Fruit fly (Drosophila melanogaster) whole organism, embryonic: ENCODE measurements around the gene Pink1.

ENCODE experiments used
- ATbp ChIP-seq: fragments of 200-800 bp; sonication (Bioruptor generic); optimal IDR thresholded peaks from 2 replicates; lab custom pipeline; 2017; ENCODE audit warnings: missing biosample characterization, mild to moderate bottlenecking, missing genetic modification characterization, missing genetic modification reagents
- Antp ChIP-seq: fragments of 200-800 bp; sonication (Bioruptor generic); optimal IDR thresholded peaks from 3 replicates; lab custom pipeline; 2016; ENCODE audit warnings: missing biosample characterization, missing genetic modification characterization
- CG10565 ChIP-seq: fragments of 200-800 bp; sonication (Bioruptor generic); optimal IDR thresholded peaks from 3 replicates; lab custom pipeline; 2016; ENCODE audit warnings: missing biosample characterization, mild to moderate bottlenecking, missing genetic modification characterization
- CG14710 ChIP-seq: fragments of 200-800 bp; sonication (Bioruptor generic); optimal IDR thresholded peaks from 3 replicates; lab custom pipeline; 2019; ENCODE audit warnings: missing biosample characterization, mild to moderate bottlenecking, missing genetic modification characterization, moderate library complexity
- CG15514 ChIP-seq: fragments of 200-800 bp; sonication (Bioruptor generic); optimal IDR thresholded peaks from 3 replicates; lab custom pipeline; 2017; ENCODE audit warnings: missing biosample characterization, missing genetic modification characterization, mild to moderate bottlenecking, moderate library complexity, missing genetic modification reagents
- CG15601 ChIP-seq: fragments of 200-800 bp; sonication (Bioruptor generic); optimal IDR thresholded peaks from 3 replicates; lab custom pipeline; 2019; ENCODE audit warnings: missing biosample characterization, mild to moderate bottlenecking, missing genetic modification characterization, moderate library complexity
- CG17186 ChIP-seq: fragments of 200-800 bp; sonication (Bioruptor generic); optimal IDR thresholded peaks from 3 replicates; lab custom pipeline; 2017; ENCODE audit warnings: missing biosample characterization, missing genetic modification reagents, missing genetic modification characterization
- CG17385 ChIP-seq: fragments of 200-800 bp; sonication (Bioruptor generic); optimal IDR thresholded peaks from 3 replicates; lab custom pipeline; 2018; ENCODE audit warnings: missing biosample characterization, mild to moderate bottlenecking, missing genetic modification characterization
- CG17802 ChIP-seq: fragments of 200-800 bp; sonication (Bioruptor generic); optimal IDR thresholded peaks from 2 replicates; lab custom pipeline; 2018; ENCODE audit warnings: missing biosample characterization, mild to moderate bottlenecking, missing genetic modification characterization, moderate library complexity
- CG1832 ChIP-seq: fragments of 200-800 bp; sonication (Bioruptor generic); optimal IDR thresholded peaks from 2 replicates; lab custom pipeline; 2017; ENCODE audit warnings: missing biosample characterization, mild to moderate bottlenecking, missing genetic modification characterization, inconsistent platforms
- CG18619 ChIP-seq: fragments of 200-800 bp; sonication (Bioruptor generic); optimal IDR thresholded peaks from 3 replicates; lab custom pipeline; 2017; ENCODE audit warnings: missing biosample characterization, mild to moderate bottlenecking, missing genetic modification characterization
- CG3163 ChIP-seq: fragments of 200-800 bp; sonication (Bioruptor generic); optimal IDR thresholded peaks from 3 replicates; lab custom pipeline; 2016; ENCODE audit warnings: missing biosample characterization, missing genetic modification characterization
- CG34422 ChIP-seq: fragments of 200-800 bp; sonication (Bioruptor generic); IDR thresholded peaks from 3 replicates; pipeline ENCODE4 v1.3.6; 2022; ENCODE audit warnings: missing biosample characterization, missing genetic modification characterization
- CG5953 ChIP-seq: fragments of 200-800 bp; sonication (Bioruptor generic); IDR thresholded peaks from 2 replicates; pipeline ENCODE4 v1.3.6; 2022; ENCODE audit warnings: missing biosample characterization, missing genetic modification characterization
- D19A ChIP-seq: fragments of 200-800 bp; optimal IDR thresholded peaks from 3 replicates; lab custom pipeline; 2019; ENCODE audit warnings: missing biosample characterization, mild to moderate bottlenecking, missing genetic modification characterization, moderate library complexity
- Doc3 ChIP-seq: fragments of 200-800 bp; sonication (Bioruptor generic); IDR thresholded peaks from 3 replicates; pipeline ENCODE4 v1.3.6; 2022; ENCODE audit warnings: missing biosample characterization, missing genetic modification characterization; ENCODE audit not compliant: partially characterized antibody
- Dp ChIP-seq: fragments of 200-800 bp; sonication (Bioruptor generic); optimal IDR thresholded peaks from 2 replicates; lab custom pipeline; 2018; ENCODE audit warnings: missing biosample characterization, mild to moderate bottlenecking, missing genetic modification characterization, moderate library complexity
- Fer1 ChIP-seq: fragments of 200-800 bp; sonication (Bioruptor generic); optimal IDR thresholded peaks from 2 replicates; lab custom pipeline; 2017; ENCODE audit warnings: missing biosample characterization, mild to moderate bottlenecking, missing genetic modification characterization
- HmgD ChIP-seq: fragments of 200-800 bp; sonication (Bioruptor generic); optimal IDR thresholded peaks from 3 replicates; lab custom pipeline; 2016; ENCODE audit warnings: missing biosample characterization, missing genetic modification characterization
- HmgZ ChIP-seq: fragments of 200-800 bp; sonication (Bioruptor generic); optimal IDR thresholded peaks from 2 replicates; lab custom pipeline; 2018; ENCODE audit warnings: missing biosample characterization, mild to moderate bottlenecking, missing genetic modification characterization
- Hmx ChIP-seq: fragments of 200-800 bp; sonication (Bioruptor generic); optimal IDR thresholded peaks from 2 replicates; lab custom pipeline; 2016; ENCODE audit warnings: missing biosample characterization, missing genetic modification characterization
- Hr3 ChIP-seq: fragments of 200-800 bp; sonication (Bioruptor generic); optimal IDR thresholded peaks from 3 replicates; lab custom pipeline; 2016; ENCODE audit warnings: missing biosample characterization, missing genetic modification characterization
- MBD-R2 ChIP-seq: fragments of 200-800 bp; sonication (Bioruptor generic); IDR thresholded peaks from 2 replicates; pipeline ENCODE4 v1.3.6; 2022; ENCODE audit warnings: missing biosample characterization, missing genetic modification characterization
- Mad ChIP-seq: fragments of 200-800 bp; sonication (Bioruptor generic); optimal IDR thresholded peaks from 2 replicates; lab custom pipeline; 2016; ENCODE audit warnings: missing biosample characterization, missing genetic modification characterization
- Meics ChIP-seq: fragments of 200-800 bp; sonication (Bioruptor generic); optimal IDR thresholded peaks from 2 replicates; lab custom pipeline; 2017; ENCODE audit warnings: missing biosample characterization, mild to moderate bottlenecking, missing genetic modification characterization
- Mes4 ChIP-seq: fragments of 200-800 bp; sonication (Bioruptor generic); optimal IDR thresholded peaks from 2 replicates; lab custom pipeline; 2016; ENCODE audit warnings: missing biosample characterization, missing genetic modification characterization
- NC2α ChIP-seq: fragments of 200-800 bp; sonication (Bioruptor generic); optimal IDR thresholded peaks from 2 replicates; lab custom pipeline; 2016; ENCODE audit warnings: missing biosample characterization, missing genetic modification characterization
- NK7.1 ChIP-seq: fragments of 200-800 bp; sonication (Bioruptor generic); optimal IDR thresholded peaks from 3 replicates; lab custom pipeline; 2016; ENCODE audit warnings: missing biosample characterization, missing genetic modification characterization
- Neu2 ChIP-seq: fragments of 200-800 bp; sonication (Bioruptor generic); optimal IDR thresholded peaks from 3 replicates; lab custom pipeline; 2016; ENCODE audit warnings: missing biosample characterization, missing genetic modification characterization, borderline replicate concordance
- Poxn ChIP-seq: fragments of 200-800 bp; sonication (Bioruptor generic); IDR thresholded peaks from 2 replicates; pipeline ENCODE4 v1.3.6; 2022; ENCODE audit warnings: missing biosample characterization, missing genetic modification characterization
- Side ChIP-seq: fragments of 200-800 bp; sonication (Bioruptor generic); optimal IDR thresholded peaks from 2 replicates; lab custom pipeline; 2016; ENCODE audit warnings: missing biosample characterization, missing genetic modification characterization
- Sry-δ ChIP-seq: fragments of 200-800 bp; sonication (Bioruptor generic); optimal IDR thresholded peaks from 2 replicates; lab custom pipeline; 2016; ENCODE audit warnings: missing biosample characterization, missing genetic modification characterization
- Trl ChIP-seq, 3 experiments: fragments of >200 bp in 2 of 3; fragments of 200-800 bp in 1 of 3; sonication (Bioruptor generic) in 1 of 3; optimal IDR thresholded peaks; 2 replicates in 1 of 3; 3 replicates in 2 of 3; lab custom pipeline; 2016 to 2017; ENCODE audit warnings: missing biosample characterization in 1 of 3, missing genetic modification characterization in 1 of 3
- abd-A ChIP-seq: fragments of 200-800 bp; sonication (Bioruptor generic); optimal IDR thresholded peaks from 3 replicates; lab custom pipeline; 2019; ENCODE audit warnings: missing biosample characterization, mild to moderate bottlenecking, missing genetic modification characterization, moderate library complexity
- amos ChIP-seq: fragments of 200-800 bp; sonication (Bioruptor generic); IDR thresholded peaks from 2 replicates; pipeline ENCODE4 v1.3.6; 2022; ENCODE audit warnings: missing biosample characterization, missing genetic modification characterization; ENCODE audit not compliant: partially characterized antibody
- bcd ChIP-seq: fragments of 200-800 bp; sonication (Bioruptor generic); optimal IDR thresholded peaks from 2 replicates; lab custom pipeline; 2017; ENCODE audit warnings: missing biosample characterization, mild to moderate bottlenecking, missing genetic modification characterization
- danr ChIP-seq: fragments of 200-800 bp; sonication (Bioruptor generic); IDR thresholded peaks from 2 replicates; pipeline ENCODE4 v1.3.6; 2022; ENCODE audit warnings: missing biosample characterization, missing genetic modification characterization
- fd102C ChIP-seq: fragments of 200-800 bp; sonication (Bioruptor generic); optimal IDR thresholded peaks from 2 replicates; lab custom pipeline; 2018; ENCODE audit warnings: missing biosample characterization, mild to moderate bottlenecking, missing genetic modification characterization, moderate library complexity
- fu2 ChIP-seq: fragments of 200-800 bp; sonication (Bioruptor generic); optimal IDR thresholded peaks from 2 replicates; lab custom pipeline; 2016; ENCODE audit warnings: missing biosample characterization, missing genetic modification characterization
- gce ChIP-seq: fragments of 200-800 bp; sonication (Bioruptor generic); IDR thresholded peaks from 3 replicates; pipeline ENCODE4 v1.3.6; 2022; ENCODE audit warnings: missing biosample characterization, missing genetic modification characterization
- lola ChIP-seq, 3 experiments: fragments of >200 bp in 2 of 3; fragments of 200-800 bp in 1 of 3; sonication (Bioruptor generic) in 1 of 3; optimal IDR thresholded peaks; 2 replicates each; lab custom pipeline; 2017 to 2019; ENCODE audit warnings: missing biosample characterization in 3 of 3, missing genetic modification characterization in 3 of 3, mild to moderate bottlenecking in 1 of 3, moderate library complexity in 1 of 3
- p53 ChIP-seq: fragments of 200-800 bp; sonication (Bioruptor generic); optimal IDR thresholded peaks from 2 replicates; lab custom pipeline; 2016; ENCODE audit warnings: missing biosample characterization, missing genetic modification characterization
- psq ChIP-seq: fragments of 200-800 bp; sonication (Bioruptor generic); optimal IDR thresholded peaks from 2 replicates; lab custom pipeline; 2017; ENCODE audit warnings: missing biosample characterization, missing genetic modification characterization
- tin ChIP-seq: fragments of 200-800 bp; sonication (Bioruptor generic); optimal IDR thresholded peaks from 3 replicates; lab custom pipeline; 2016; ENCODE audit warnings: missing biosample characterization, missing genetic modification characterization
- tll ChIP-seq, 2 experiments: fragments of 200-800 bp in 1 of 2; fragments of >200 bp in 1 of 2; sonication (Bioruptor generic) in 1 of 2; optimal IDR thresholded peaks; 2 replicates each; lab custom pipeline; 2017 to 2019; ENCODE audit warnings: missing biosample characterization in 2 of 2, missing genetic modification characterization in 2 of 2, mild to moderate bottlenecking in 1 of 2, moderate library complexity in 1 of 2
- tna ChIP-seq: fragments of 200-800 bp; sonication (Bioruptor generic); IDR thresholded peaks from 2 replicates; pipeline ENCODE4 v1.3.6; 2022; ENCODE audit warnings: missing biosample characterization, missing genetic modification characterization; ENCODE audit not compliant: partially characterized antibody
- ttk ChIP-seq: fragments of 200-800 bp; sonication (Bioruptor generic); IDR thresholded peaks from 2 replicates; pipeline ENCODE4 v2.1.2; 2022; ENCODE audit warnings: missing biosample characterization, missing genetic modification characterization
- tup ChIP-seq: fragments of 200-800 bp; sonication (Bioruptor generic); optimal IDR thresholded peaks from 2 replicates; lab custom pipeline; 2016; ENCODE audit warnings: missing biosample characterization, mild to moderate bottlenecking, missing genetic modification characterization, moderate library complexity
- wek ChIP-seq: fragments of 200-800 bp; sonication (Bioruptor generic); optimal IDR thresholded peaks from 3 replicates; lab custom pipeline; 2018; ENCODE audit warnings: missing biosample characterization, mild to moderate bottlenecking, missing genetic modification characterization, moderate library complexity

The Pink1 gene

dm6 chrX:6711295-6711694 lies 27.7 kb downstream of the Pink1 start (continued):
- TF ChIP-seq amos (GFP tag; lab: Robert Waterston, UW) (no peak), CG5953 (GFP tag; lab: Robert Waterston, UW) (0 out of 2 replicates have a peak, but pooled peaks have one; percentile 4), CG18619 (peak; percentile 74), tna (no peak), fd102C (GFP tag; lab: Kevin White, UChicago) (no peak), CG3163 (GFP tag; lab: Kevin White, UChicago) (peak; percentile 83), Sry-δ (GFP tag; lab: Kevin White, UChicago) (peak; percentile 28), NC2α (GFP tag; lab: Kevin White, UChicago) (peak; percentile 47), CG34422 (GFP tag; lab: Robert Waterston, UW) (peak; percentile 55; the same call in 1 of the 3 replicates), psq (GFP tag; lab: Kevin White, UChicago) (peak; percentile 12), tll (GFP tag; optimal IDR thresholded peaks at IDR 0.05; lab: Kevin White, UChicago) (no peak), Side (GFP tag; lab: Kevin White, UChicago) (peak; percentile 84), CG17385 (GFP tag; lab: Kevin White, UChicago) (peak; percentile 69), bcd (GFP tag; lab: Kevin White, UChicago) (peak; percentile 81), CG1832 (GFP tag; lab: Kevin White, UChicago) (no peak), Poxn (no peak), HmgD (GFP tag; lab: Kevin White, UChicago) (peak; percentile 58), HmgZ (tag; lab: Kevin White, UChicago) (peak; percentile 75), CG15601 (tag; lab: Kevin White, UChicago) (peak; percentile 65), Fer1 (GFP tag; lab: Kevin White, UChicago) (peak; percentile 87), wek (GFP tag; lab: Kevin White, UChicago) (peak; percentile 54), lola (GFP tag; optimal IDR thresholded peaks at IDR 0.05; lab: Kevin White, UChicago) (peak in 1 of 3 experiments; percentile 63), p53 (peak; percentile 33), CG10565 (GFP tag; lab: Kevin White, UChicago) (no peak), Antp (peak; percentile 84), MBD-R2 (GFP tag; lab: Robert Waterston, UW) (peak; percentile 36; the same call in 1 of the 2 replicates), Mes4 (peak; percentile 52), CG17186 (GFP tag; lab: Kevin White, UChicago) (peak; percentile 43), CG14710 (tag; lab: Kevin White, UChicago) (peak; percentile 69), Meics (peak; percentile 81), abd-A (tag; lab: Kevin White, UChicago) (no peak), Trl (optimal IDR thresholded peaks at IDR 0.05; lab: Kevin White, UChicago) (peak; percentile 27 to 62), Trl (GFP tag; optimal IDR thresholded peaks at IDR 0.05; lab: Kevin White, UChicago) (peak; percentile 65), ATbp (GFP tag; lab: Kevin White, UChicago) (peak; percentile 82), D19A (tag; lab: Kevin White, UChicago) (peak; percentile 70), Dp (GFP tag; lab: Kevin White, UChicago) (no peak), ttk (GFP tag; lab: Robert Waterston, UW) (peak; percentile 65), Hr3 (GFP tag; lab: Kevin White, UChicago) (peak; percentile 68), gce (GFP tag; lab: Robert Waterston, UW) (peak; percentile 71; the same call in 1 of the 3 replicates), Neu2 (no peak), Hmx (GFP tag; lab: Kevin White, UChicago) (peak; percentile 5), tin (GFP tag; lab: Kevin White, UChicago) (peak; percentile 66), CG17802 (tag; lab: Kevin White, UChicago) (peak; percentile 43), danr (peak; percentile 42; the same call in 1 of the 2 replicates), NK7.1 (peak; percentile 61), Mad (peak; percentile 55), CG15514 (peak; percentile 75), Doc3 (GFP tag; lab: Robert Waterston, UW) (no peak), fu2 (GFP tag; lab: Kevin White, UChicago) (peak; percentile 71), tup (GFP tag; lab: Kevin White, UChicago) (peak; percentile 48)
